Fruit fly (Drosophila melanogaster) whole organism, prepupa: ENCODE measurements around the gene Blos3.

Experiments
- CG10669 ChIP-seq: fragments of 200-800 bp; sonication (Bioruptor generic); optimal IDR thresholded peaks from 3 replicates; lab custom pipeline; 2018; ENCODE audit warnings: missing biosample characterization, mild to moderate bottlenecking, missing genetic modification characterization, moderate library complexity
- CG15336 ChIP-seq: fragments of 200-800 bp; sonication (Bioruptor generic); IDR thresholded peaks from 2 replicates; pipeline ENCODE4 v1.3.6; 2022; ENCODE audit warnings: missing biosample characterization, missing genetic modification characterization
- CG16779 ChIP-seq: fragments of 200-800 bp; sonication (Bioruptor generic); optimal IDR thresholded peaks from 3 replicates; lab custom pipeline; 2017; ENCODE audit warnings: missing biosample characterization, mild to moderate bottlenecking, missing genetic modification characterization
- CG3032 ChIP-seq: fragments of 200-800 bp; optimal IDR thresholded peaks from 2 replicates; lab custom pipeline; 2019; ENCODE audit warnings: missing biosample characterization, mild to moderate bottlenecking, missing genetic modification characterization, moderate library complexity
- CG32006 ChIP-seq: fragments of 200-800 bp; sonication (Bioruptor generic); optimal IDR thresholded peaks from 3 replicates; lab custom pipeline; 2017; ENCODE audit warnings: missing biosample characterization, mild to moderate bottlenecking, missing genetic modification characterization
- CG34406 ChIP-seq: fragments of 200-800 bp; sonication (Bioruptor generic); optimal IDR thresholded peaks from 3 replicates; lab custom pipeline; 2016; ENCODE audit warnings: missing biosample characterization, missing genetic modification characterization
- CG3919 ChIP-seq: fragments of 200-800 bp; sonication (Bioruptor generic); optimal IDR thresholded peaks from 3 replicates; lab custom pipeline; 2016; ENCODE audit warnings: missing biosample characterization, missing genetic modification characterization
- CG6276 ChIP-seq: fragments of 200-800 bp; sonication (Bioruptor generic); optimal IDR thresholded peaks from 2 replicates; lab custom pipeline; 2017; ENCODE audit warnings: missing biosample characterization, mild to moderate bottlenecking, missing genetic modification characterization
- CG6808 ChIP-seq: fragments of 200-800 bp; sonication (Bioruptor generic); optimal IDR thresholded peaks from 3 replicates; lab custom pipeline; 2017; ENCODE audit warnings: missing biosample characterization, missing genetic modification characterization, mild to moderate bottlenecking, moderate library complexity, missing genetic modification reagents
- CG6854 ChIP-seq: fragments of 200-800 bp; sonication (Bioruptor generic); optimal IDR thresholded peaks from 2 replicates; lab custom pipeline; 2017; ENCODE audit warnings: missing biosample characterization, mild to moderate bottlenecking, missing genetic modification characterization
- CG9139 ChIP-seq: fragments of 200-800 bp; sonication (Bioruptor generic); optimal IDR thresholded peaks from 3 replicates; lab custom pipeline; 2017; ENCODE audit warnings: missing biosample characterization, mild to moderate bottlenecking, missing genetic modification characterization
- Eip75B ChIP-seq: fragments of 200-800 bp; sonication (Bioruptor generic); optimal IDR thresholded peaks from 3 replicates; lab custom pipeline; 2016; ENCODE audit warnings: missing biosample characterization, missing genetic modification characterization
- Eip78C ChIP-seq: fragments of 200-800 bp; sonication (Bioruptor generic); peaks from one replicate; lab custom pipeline; 2016; ENCODE audit warnings: missing biosample characterization, missing genetic modification characterization
- Eip93F ChIP-seq: fragments of 200-800 bp; sonication (Bioruptor generic); optimal IDR thresholded peaks from 2 replicates; lab custom pipeline; 2016; ENCODE audit warnings: missing biosample characterization, mild to moderate bottlenecking, missing genetic modification characterization
- Ets21C ChIP-seq: fragments of 200-800 bp; sonication (Bioruptor generic); optimal IDR thresholded peaks from 3 replicates; lab custom pipeline; 2016; ENCODE audit warnings: missing biosample characterization, missing genetic modification characterization
- Hr38 ChIP-seq: sonication (Bioruptor generic); optimal IDR thresholded peaks from 2 replicates; lab custom pipeline; 2016; ENCODE audit warnings: missing biosample characterization, missing genetic modification characterization
- Hr4 ChIP-seq: fragments of 200-800 bp; sonication (Bioruptor generic); optimal IDR thresholded peaks from 3 replicates; lab custom pipeline; 2016; ENCODE audit warnings: missing biosample characterization, missing genetic modification characterization
- Lpt ChIP-seq: fragments of 200-800 bp; sonication (Bioruptor generic); optimal IDR thresholded peaks from 3 replicates; lab custom pipeline; 2016; ENCODE audit warnings: missing biosample characterization, missing genetic modification characterization
- Met ChIP-seq: fragments of 200-800 bp; sonication (Bioruptor generic); optimal IDR thresholded peaks from 3 replicates; lab custom pipeline; 2016; ENCODE audit warnings: missing biosample characterization, missing genetic modification characterization
- OdsH ChIP-seq: fragments of 200-800 bp; sonication (Bioruptor generic); optimal IDR thresholded peaks from 3 replicates; lab custom pipeline; 2016; ENCODE audit warnings: missing biosample characterization, missing genetic modification characterization
- Sox102F ChIP-seq: fragments of 200-800 bp; sonication (Bioruptor generic); optimal IDR thresholded peaks from 2 replicates; lab custom pipeline; 2016; ENCODE audit warnings: missing biosample characterization, mild to moderate bottlenecking, missing genetic modification characterization
- Sox14 ChIP-seq: fragments of 200-800 bp; sonication (Bioruptor generic); optimal IDR thresholded peaks from 3 replicates; lab custom pipeline; 2016; ENCODE audit warnings: missing biosample characterization, missing genetic modification characterization
- Sox15 ChIP-seq: fragments of 200-800 bp; sonication (Bioruptor generic); optimal IDR thresholded peaks from 3 replicates; lab custom pipeline; 2016; ENCODE audit warnings: missing biosample characterization, missing genetic modification characterization
- achi ChIP-seq: fragments of 200-800 bp; sonication (Bioruptor generic); optimal IDR thresholded peaks from 3 replicates; lab custom pipeline; 2016; ENCODE audit warnings: missing biosample characterization, missing genetic modification characterization
- acj6 ChIP-seq: fragments of 200-800 bp; sonication (Bioruptor generic); optimal IDR thresholded peaks from 3 replicates; lab custom pipeline; 2016; ENCODE audit warnings: missing biosample characterization, missing genetic modification characterization
- eg ChIP-seq: fragments of 200-800 bp; sonication (Bioruptor generic); IDR thresholded peaks from 3 replicates; pipeline ENCODE4 v1.3.6; 2022; ENCODE audit warnings: missing biosample characterization, missing genetic modification characterization
- esn ChIP-seq: fragments of 200-800 bp; sonication (Bioruptor generic); optimal IDR thresholded peaks from 2 replicates; lab custom pipeline; 2016; ENCODE audit warnings: missing biosample characterization, mild to moderate bottlenecking, missing genetic modification characterization, moderate library complexity
- fd59A ChIP-seq: fragments of 200-800 bp; sonication (Bioruptor generic); optimal IDR thresholded peaks from 2 replicates; lab custom pipeline; 2017; ENCODE audit warnings: missing biosample characterization, mild to moderate bottlenecking, missing genetic modification characterization, missing genetic modification reagents
- fkh ChIP-seq: fragments of 200-800 bp; sonication (Bioruptor generic); optimal IDR thresholded peaks from 3 replicates; lab custom pipeline; 2017; ENCODE audit warnings: missing biosample characterization, mild to moderate bottlenecking, missing genetic modification characterization, moderate library complexity
- lz ChIP-seq: fragments of 200-800 bp; sonication (Bioruptor generic); optimal IDR thresholded peaks from 3 replicates; lab custom pipeline; 2016; ENCODE audit warnings: missing biosample characterization, missing genetic modification characterization
- net ChIP-seq: fragments of 200-800 bp; sonication (Bioruptor generic); optimal IDR thresholded peaks from 3 replicates; lab custom pipeline; 2016; ENCODE audit warnings: missing biosample characterization, missing genetic modification characterization
- pdm3 ChIP-seq: fragments of 200-800 bp; sonication (Bioruptor generic); optimal IDR thresholded peaks from 3 replicates; lab custom pipeline; 2016; ENCODE audit warnings: missing biosample characterization, missing genetic modification characterization
- ss ChIP-seq, 2 experiments: fragments of 200-800 bp; sonication (Bioruptor generic); optimal IDR thresholded peaks; 2 replicates in 1 of 2; 3 replicates in 1 of 2; lab custom pipeline; 2017 to 2018; ENCODE audit warnings: mild to moderate bottlenecking in 2 of 2, missing biosample characterization in 2 of 2, missing genetic modification characterization in 2 of 2, moderate library complexity in 1 of 2
- svp ChIP-seq: fragments of 200-800 bp; sonication (Bioruptor generic); peaks from one replicate; lab custom pipeline; 2016; ENCODE audit warnings: missing biosample characterization, missing genetic modification characterization
- topi ChIP-seq: fragments of 200-800 bp; sonication (Bioruptor generic); optimal IDR thresholded peaks from 3 replicates; lab custom pipeline; 2016; ENCODE audit warnings: missing biosample characterization, missing genetic modification characterization
- vri ChIP-seq: fragments of 200-800 bp; sonication (Bioruptor generic); optimal IDR thresholded peaks from 3 replicates; lab custom pipeline; 2016; ENCODE audit warnings: missing biosample characterization, mild to moderate bottlenecking, missing genetic modification characterization

Gene Blos3

dm6 chr3L:18832195-18832594 is 37.8 kb upstream of the Blos3 start:
- no peak for TF ChIP-seq lz (GFP tag; lab: Kevin White, UChicago)
- no peak for TF ChIP-seq CG6276
- TF ChIP-seq CG16779 (tag; lab: Kevin White, UChicago): no peak

- TF ChIP-seq CG6276 (no peak), Lpt (GFP tag; lab: Kevin White, UChicago) (no peak), Sox14 (GFP tag; lab: Kevin White, UChicago) (no peak), fkh (GFP tag; lab: Kevin White, UChicago) (no peak), CG15336 (GFP tag; lab: Robert Waterston, UW) (no peak), ss (GFP tag; optimal IDR thresholded peaks at IDR 0.05; lab: Kevin White, UChicago) (peak in 1 of 2 experiments; percentile 82), CG3919 (GFP tag; lab: Kevin White, UChicago) (no peak)
These were observed 37.3 kb upstream of the Blos3 start for dm6 chr3L:18832708-18833107.

DNA sequence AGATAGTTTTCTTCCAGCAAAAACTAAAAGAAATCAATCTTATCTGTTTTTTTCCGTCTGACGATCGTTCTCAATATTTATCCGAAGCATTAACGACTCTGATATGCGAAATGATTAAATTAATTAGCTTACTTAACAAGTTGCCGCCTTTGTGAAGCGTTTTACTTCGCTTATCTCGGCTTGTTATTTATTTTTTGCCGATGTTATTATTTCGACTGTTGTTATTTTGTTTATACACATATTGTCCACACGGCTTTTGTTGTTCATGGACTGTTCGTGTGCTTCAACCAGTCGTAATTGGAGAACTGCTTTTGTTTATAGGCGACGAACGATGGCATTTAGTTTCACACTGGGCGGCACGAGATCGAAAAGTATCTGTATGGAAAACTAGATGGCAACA is 36.8 kb upstream of the Blos3 start:
- TF ChIP-seq Lpt (GFP tag; lab: Kevin White, UChicago) (no peak), ss (GFP tag; optimal IDR thresholded peaks at IDR 0.05; lab: Kevin White, UChicago) (peak in 1 of 2 experiments; percentile 0), Eip93F (no peak), esn (GFP tag; lab: Kevin White, UChicago) (peak; percentile 24), Hr38 (no peak), fkh (GFP tag; lab: Kevin White, UChicago) (peak; percentile 76), svp (no peak), OdsH (GFP tag; lab: Kevin White, UChicago) (no peak), CG9139 (GFP tag; lab: Kevin White, UChicago) (no peak), Met (GFP tag; lab: Kevin White, UChicago) (no peak), CG10669 (GFP tag; lab: Kevin White, UChicago) (no peak), pdm3 (GFP tag; lab: Kevin White, UChicago) (no peak), Eip75B (GFP tag; lab: Kevin White, UChicago) (no peak), fd59A (GFP tag; lab: Kevin White, UChicago) (no peak), vri (GFP tag; lab: Kevin White, UChicago) (peak; percentile 53), net (no peak), acj6 (GFP tag; lab: Kevin White, UChicago) (no peak), Sox102F (GFP tag; lab: Kevin White, UChicago) (peak; percentile 55), CG3032 (tag; lab: Kevin White, UChicago) (no peak), Eip78C (GFP tag; lab: Kevin White, UChicago) (peak; percentile 78), CG34406 (GFP tag; lab: Kevin White, UChicago) (peak; percentile 1), CG6808 (GFP tag; lab: Kevin White, UChicago) (peak; percentile 27), CG6854 (peak; percentile 55), Ets21C (GFP tag; lab: Kevin White, UChicago) (no peak), topi (peak; percentile 15)
- TF ChIP-seq, all 60 proteins: peak for 10

- TF ChIP-seq achi (GFP tag; lab: Kevin White, UChicago) (no peak), CG9139 (GFP tag; lab: Kevin White, UChicago) (no peak), Eip75B (GFP tag; lab: Kevin White, UChicago) (no peak), Eip78C (GFP tag; lab: Kevin White, UChicago) (peak; percentile 21), eg (GFP tag; lab: Robert Waterston, UW) (no peak), CG32006 (no peak), acj6 (GFP tag; lab: Kevin White, UChicago) (no peak), Hr4 (GFP tag; lab: Kevin White, UChicago) (no peak), svp (peak; percentile 92), net (no peak), Sox15 (no peak), Hr38 (no peak)
These were observed 35.1 kb upstream of the Blos3 start for dm6 chr3L:18834924-18835323.
